Fruit fly (Drosophila melanogaster) whole organism, prepupa: ENCODE measurements around the gene mnb.

Source experiments
- CG6854 ChIP-seq: fragments of 200-800 bp; sonication (Bioruptor generic); optimal IDR thresholded peaks from 2 replicates; lab custom pipeline; 2017; ENCODE audit warnings: missing biosample characterization, mild to moderate bottlenecking, missing genetic modification characterization
- CG7368 ChIP-seq: fragments of 200-800 bp; sonication (Bioruptor generic); optimal IDR thresholded peaks from 3 replicates; lab custom pipeline; 2016; ENCODE audit warnings: missing biosample characterization, missing genetic modification characterization
- Hr39 ChIP-seq: fragments of 200-800 bp; sonication (Bioruptor generic); optimal IDR thresholded peaks from 2 replicates; lab custom pipeline; 2016; ENCODE audit warnings: missing biosample characterization, missing genetic modification characterization
- Sox102F ChIP-seq: fragments of 200-800 bp; sonication (Bioruptor generic); optimal IDR thresholded peaks from 2 replicates; lab custom pipeline; 2016; ENCODE audit warnings: missing biosample characterization, mild to moderate bottlenecking, missing genetic modification characterization
- acj6 ChIP-seq: fragments of 200-800 bp; sonication (Bioruptor generic); optimal IDR thresholded peaks from 3 replicates; lab custom pipeline; 2016; ENCODE audit warnings: missing biosample characterization, missing genetic modification characterization
- net ChIP-seq: fragments of 200-800 bp; sonication (Bioruptor generic); optimal IDR thresholded peaks from 3 replicates; lab custom pipeline; 2016; ENCODE audit warnings: missing biosample characterization, missing genetic modification characterization

DNA sequence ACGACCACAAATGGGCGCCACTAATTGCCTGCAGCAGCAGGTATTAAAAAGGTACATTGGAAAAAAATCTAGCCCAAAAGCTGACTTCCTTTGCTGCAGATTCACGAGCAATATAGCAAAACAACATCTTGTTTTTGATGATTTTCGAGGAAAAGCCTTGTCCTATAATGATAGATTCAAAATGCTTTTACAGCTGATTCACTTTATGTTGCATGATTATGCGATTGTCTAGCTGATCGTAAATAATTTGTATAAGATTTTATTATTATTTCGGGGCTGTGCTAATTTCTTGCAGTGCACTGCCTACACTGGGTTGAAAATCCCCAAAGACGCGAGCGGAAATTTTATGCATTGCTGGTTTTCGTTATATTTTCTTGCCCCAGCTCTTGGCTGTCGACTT lies 27.5 kb upstream of the mnb start:
- TF ChIP-seq Hr39 (peak; percentile 8), CG7368 (no peak), net (GFP tag; lab: Kevin White, UChicago) (peak; percentile 12), Sox102F (GFP tag; lab: Kevin White, UChicago) (peak; percentile 22), acj6 (GFP tag; lab: Kevin White, UChicago) (peak; percentile 45), CG6854 (GFP tag; lab: Kevin White, UChicago) (no peak)
